Fruit fly (Drosophila melanogaster): ENCODE measurements around the gene CG7201.
A peak's percentile ranks its signal among the peaks of the same experiment; 100 is the strongest.

CG7201 gene

dm6 chr3L:8340264-8341095, 45.4 kb upstream of the CG7201 start, which contains the start of the genes Prim1 and CG7083 (continued):
- peak; percentile 60; the same call in 2 of the 3 replicates for TF ChIP-seq CG17361 (GFP tag; IDR thresholded peaks at IDR 0.05)
- peak; percentile 32 for TF ChIP-seq CG33213 (GFP tag; optimal IDR thresholded peaks at IDR 0.05)
- TF ChIP-seq corto (GFP tag; optimal IDR thresholded peaks at IDR 0.05), result no peak
- peak; percentile 68 for TF ChIP-seq CG13775 (GFP tag; optimal IDR thresholded peaks at IDR 0.05)
- no peak for TF ChIP-seq CG14965 (GFP tag; optimal IDR thresholded peaks at IDR 0.05; ENCODE audit: borderline replicate concordance)
- TF ChIP-seq CG4328 (GFP tag; optimal IDR thresholded peaks at IDR 0.05), result no peak
- peak; percentile 25 for TF ChIP-seq ems (GFP tag; optimal IDR thresholded peaks at IDR 0.05)
- no peak for TF ChIP-seq yki (optimal IDR thresholded peaks at IDR 0.05)
- peak; percentile 12; the same call in 1 of the 2 replicates for TF ChIP-seq CG10366 (GFP tag; IDR thresholded peaks at IDR 0.05)
- TF ChIP-seq CG2875 (GFP tag; optimal IDR thresholded peaks at IDR 0.05), result no peak
- TF ChIP-seq CG8944 (GFP tag; optimal IDR thresholded peaks at IDR 0.05), result peak; percentile 33
- TF ChIP-seq nerfin-2 (GFP tag; IDR thresholded peaks at IDR 0.05; ENCODE audit: partially characterized antibody), result no peak
- no peak for TF ChIP-seq CG2129 (GFP tag; IDR thresholded peaks at IDR 0.05; ENCODE audit: partially characterized antibody)
- peak; percentile 13 for TF ChIP-seq CG3163 (GFP tag; optimal IDR thresholded peaks at IDR 0.05)
- TF ChIP-seq kah (GFP tag; optimal IDR thresholded peaks at IDR 0.05), result no peak
- TF ChIP-seq CG3065 (GFP tag; optimal IDR thresholded peaks at IDR 0.05), result no peak
- TF ChIP-seq CG11560 (tag; IDR thresholded peaks at IDR 0.05), result no peak
- TF ChIP-seq jigr1 (GFP tag; IDR thresholded peaks at IDR 0.05), result no peak
- peak; percentile 78 for TF ChIP-seq CG2120 (GFP tag; optimal IDR thresholded peaks at IDR 0.05)
- TF ChIP-seq eyg (GFP tag; optimal IDR thresholded peaks at IDR 0.05), result peak; percentile 49
- TF ChIP-seq btn (GFP tag; optimal IDR thresholded peaks at IDR 0.05), result no peak
- TF ChIP-seq tx (GFP tag; optimal IDR thresholded peaks at IDR 0.05), result peak; percentile 66
- peak; percentile 64 for TF ChIP-seq HmgZ (tag; optimal IDR thresholded peaks at IDR 0.05)
- TF ChIP-seq sens-2 (GFP tag; IDR thresholded peaks at IDR 0.05), result 0 out of 2 replicates have a peak, but pooled peaks have one; percentile 20
- no peak for TF ChIP-seq tio (GFP tag; optimal IDR thresholded peaks at IDR 0.05)
- no peak for TF ChIP-seq croc (GFP tag; conservative IDR thresholded peaks at IDR 0.05)
- TF ChIP-seq CG12391 (tag; optimal IDR thresholded peaks at IDR 0.05), result peak; percentile 74
- no peak for TF ChIP-seq klu (GFP tag; IDR thresholded peaks at IDR 0.05)
- peak; percentile 65 for TF ChIP-seq stwl (tag; optimal IDR thresholded peaks at IDR 0.05)
- TF ChIP-seq H2.0 (GFP tag; IDR thresholded peaks at IDR 0.05), result 0 out of 2 replicates have a peak, but pooled peaks have one; percentile 22
- no peak for TF ChIP-seq CG42726 (GFP tag; IDR thresholded peaks at IDR 0.05; ENCODE audit: partially characterized antibody)
- peak; percentile 63 for TF ChIP-seq az2 (GFP tag; optimal IDR thresholded peaks at IDR 0.05)
- TF ChIP-seq CG10209 (GFP tag; optimal IDR thresholded peaks at IDR 0.05), result peak; percentile 62
- TF ChIP-seq h (optimal IDR thresholded peaks at IDR 0.05), result no peak
- peak; percentile 54 for TF ChIP-seq ewg (GFP tag; optimal IDR thresholded peaks at IDR 0.05)
- no peak for TF ChIP-seq CG2889 (GFP tag; IDR thresholded peaks at IDR 0.05)
- TF ChIP-seq emc (GFP tag; optimal IDR thresholded peaks at IDR 0.05), result peak; percentile 6
- TF ChIP-seq Gug (GFP tag; IDR thresholded peaks at IDR 0.05), result peak; percentile 23; the same call in 1 of the 4 replicates
- peak; percentile 46 for TF ChIP-seq lbe (GFP tag; optimal IDR thresholded peaks at IDR 0.05)
- peak; percentile 93 to 97 for TF ChIP-seq crp (GFP tag; optimal IDR thresholded peaks at IDR 0.05)
- TF ChIP-seq CG7839 (tag; optimal IDR thresholded peaks at IDR 0.05), result peak; percentile 33
- TF ChIP-seq chif (GFP tag; optimal IDR thresholded peaks at IDR 0.05), result peak; percentile 51 to 60
- no peak for TF ChIP-seq pan (optimal IDR thresholded peaks at IDR 0.05)
- peak in 1 of 2 experiments; percentile 64 for TF ChIP-seq pan (GFP tag; optimal IDR thresholded peaks at IDR 0.05 in 1 of 2, IDR thresholded peaks at IDR 0.05 in 1 of 2)
- no peak for TF ChIP-seq CG14667 (GFP tag; IDR thresholded peaks at IDR 0.05)
- peak; percentile 53 for TF ChIP-seq Mad (GFP tag; optimal IDR thresholded peaks at IDR 0.05)
- TF ChIP-seq salm (tag; optimal IDR thresholded peaks at IDR 0.05), result peak; percentile 20
- TF ChIP-seq CrebB (tag; optimal IDR thresholded peaks at IDR 0.05), result no peak
- peak; percentile 33; the same call in 1 of the 2 replicates for TF ChIP-seq unc-4 (GFP tag; IDR thresholded peaks at IDR 0.05; ENCODE audit: partially characterized antibody)

Measured in whole organism, embryonic.